Worm (Caenorhabditis elegans) whole organism, midembryonic: Measurements from ENCODE around the gene Y49F6B.8.

ENCODE experiments used
- flt-1 ChIP-seq: fragments of 200-800 bp; sonication (Bioruptor generic); IDR thresholded peaks from 2 replicates; pipeline ENCODE4 v1.3.6; 2022; ENCODE audit warnings: missing genetic modification characterization, missing compliant biosample characterization
- klf-2 ChIP-seq: fragments of 200-800 bp; sonication (Bioruptor generic); conservative IDR thresholded peaks from 2 replicates; pipeline ENCODE4 v1.3.6; 2022; ENCODE audit warnings: missing genetic modification reagents, missing genetic modification characterization, missing compliant biosample characterization
- med-1 ChIP-seq: sonication (generic microtip); optimal IDR thresholded peaks from 2 replicates; lab custom pipeline; 2017; ENCODE audit warnings: missing genetic modification characterization, mild to moderate bottlenecking, missing compliant biosample characterization, antibody characterized with exemption, missing genetic modification reagents; ENCODE audit not compliant: insufficient read depth
- ztf-23 ChIP-seq: fragments of 200-800 bp; sonication (Bioruptor generic); IDR thresholded peaks from 2 replicates; pipeline ENCODE4 v1.3.6; 2022; ENCODE audit warnings: missing genetic modification reagents, missing genetic modification characterization, missing compliant biosample characterization
- ztf-29 ChIP-seq: fragments of 200-800 bp; sonication (Bioruptor generic); IDR thresholded peaks from 2 replicates; pipeline ENCODE4 v1.3.6; 2022; ENCODE audit warnings: missing genetic modification reagents, missing genetic modification characterization, missing compliant biosample characterization

DNA sequence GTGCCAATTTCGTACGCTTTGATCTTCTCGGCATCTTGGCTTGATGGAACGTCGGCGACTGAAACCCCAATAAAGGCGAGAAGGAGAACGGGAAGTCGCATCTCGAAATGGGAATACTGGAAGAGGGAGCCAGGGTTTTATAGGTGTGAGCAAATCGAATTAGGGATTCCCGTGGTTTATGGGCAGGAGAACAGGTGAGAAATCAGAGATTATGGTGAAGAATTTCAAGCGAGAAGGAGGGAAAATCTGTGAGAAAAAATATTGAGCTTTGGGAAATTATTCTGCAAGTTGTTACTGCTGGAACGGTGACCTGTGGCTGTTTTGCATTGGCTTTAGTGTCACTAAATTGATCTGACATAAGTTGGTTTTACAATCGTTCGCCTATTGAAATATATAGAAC, 9.9 kb downstream of the Y49F6B.8 start, which contains the start of gene Y49F6B.13:
- TF ChIP-seq klf-2 (GFP tag; lab: Robert Waterston, UW) (no peak), ztf-23 (GFP tag; lab: Robert Waterston, UW) (no peak), med-1 (GFP tag; lab: Kevin White, UChicago) (no peak), ztf-29 (GFP tag; lab: Robert Waterston, UW) (no peak), flt-1 (GFP tag; lab: Robert Waterston, UW) (no peak)
